Worm (Caenorhabditis elegans) whole organism, young adult: ENCODE data around the gene clec-85.

Experiments
- B0019.2 ChIP-seq: fragments of 200-800 bp; sonication (Bioruptor generic); conservative IDR thresholded peaks from 2 replicates; pipeline ENCODE4 v1.3.6; 2022; ENCODE audit warnings: missing genetic modification reagents, missing genetic modification characterization, missing compliant biosample characterization
- B0035.1 ChIP-seq: sonication (generic microtip); optimal IDR thresholded peaks from 2 replicates; lab custom pipeline; 2016; ENCODE audit warnings: missing genetic modification characterization, mild to moderate bottlenecking, missing compliant biosample characterization, missing genotype, missing genetic modification reagents
- B0261.1 ChIP-seq: sonication (generic microtip); optimal IDR thresholded peaks from 2 replicates; lab custom pipeline; 2016; ENCODE audit warnings: mild to moderate bottlenecking, missing genetic modification characterization, moderate library complexity, missing compliant biosample characterization
- F10E7.11 ChIP-seq: sonication (generic microtip); optimal IDR thresholded peaks from 2 replicates; lab custom pipeline; 2017; ENCODE audit warnings: mild to moderate bottlenecking, missing genetic modification characterization, moderate library complexity, missing compliant biosample characterization
- F33H1.4 ChIP-seq: fragments of 200-800 bp; sonication (Bioruptor generic); IDR thresholded peaks from 2 replicates; pipeline ENCODE4 v1.3.6; 2022; ENCODE audit warnings: missing genetic modification reagents, missing genetic modification characterization, missing compliant biosample characterization
- F55B11.4 ChIP-seq: sonication (generic microtip); optimal IDR thresholded peaks from 2 replicates; lab custom pipeline; 2016; ENCODE audit warnings: missing compliant biosample characterization, missing genetic modification characterization, borderline replicate concordance; ENCODE audit not compliant: insufficient read depth
- F57A8.1 ChIP-seq: fragments of 200-800 bp; sonication (Bioruptor generic); optimal IDR thresholded peaks from 2 replicates; lab custom pipeline; 2018; ENCODE audit warnings: mild to moderate bottlenecking, missing genetic modification characterization, moderate library complexity, missing compliant biosample characterization
- F57C9.4 ChIP-seq: sonication (generic microtip); optimal IDR thresholded peaks from 2 replicates; lab custom pipeline; 2017; ENCODE audit warnings: mild to moderate bottlenecking, missing genetic modification characterization, missing compliant biosample characterization
- T07F8.4 ChIP-seq: sonication (generic microtip); optimal IDR thresholded peaks from 2 replicates; lab custom pipeline; 2016; ENCODE audit warnings: mild to moderate bottlenecking, missing genetic modification characterization, moderate library complexity, missing compliant biosample characterization
- Y79H2A.3 ChIP-seq: fragments of 200-800 bp; sonication (Bioruptor generic); conservative IDR thresholded peaks from 2 replicates; pipeline ENCODE4 v1.3.6; 2022; ENCODE audit warnings: missing genetic modification reagents, missing genetic modification characterization, missing compliant biosample characterization
- Y95B8A.8 ChIP-seq: fragments of 200-800 bp; sonication (Bioruptor generic); IDR thresholded peaks from 2 replicates; pipeline ENCODE4 v1.3.6; 2022; ENCODE audit warnings: missing genetic modification reagents, missing genetic modification characterization, missing compliant biosample characterization
- ZK185.1 ChIP-seq: sonication (generic microtip); optimal IDR thresholded peaks from 2 replicates; lab custom pipeline; 2016; ENCODE audit warnings: mild to moderate bottlenecking, missing genetic modification characterization, missing compliant biosample characterization; ENCODE audit not compliant: poor library complexity, severe bottlenecking
- atf-7 ChIP-seq: sonication (generic microtip); optimal IDR thresholded peaks from 2 replicates; lab custom pipeline; 2017; ENCODE audit warnings: mild to moderate bottlenecking, missing genetic modification characterization, missing compliant biosample characterization
- attf-6 ChIP-seq: fragments of 200-800 bp; sonication (Bioruptor generic); IDR thresholded peaks from 2 replicates; pipeline ENCODE4 v1.3.6; 2022; ENCODE audit warnings: missing genetic modification reagents, missing genetic modification characterization, missing compliant biosample characterization
- bed-1 ChIP-seq: fragments of 200-800 bp; sonication (Bioruptor generic); IDR thresholded peaks from 2 replicates; pipeline ENCODE4 v1.3.6; 2022; ENCODE audit warnings: missing genetic modification reagents, missing genetic modification characterization, missing compliant biosample characterization
- bed-2 ChIP-seq: fragments of 200-800 bp; sonication (Bioruptor generic); IDR thresholded peaks from 2 replicates; pipeline ENCODE4 v1.3.6; 2022; ENCODE audit warnings: missing genetic modification reagents, missing genetic modification characterization, missing compliant biosample characterization
- ccch-3 ChIP-seq: fragments of 200-800 bp; sonication (Bioruptor generic); optimal IDR thresholded peaks from 2 replicates; lab custom pipeline; 2018; ENCODE audit warnings: mild to moderate bottlenecking, missing genetic modification characterization, missing compliant biosample characterization
- dox-1 ChIP-seq: fragments of 200-800 bp; sonication (Bioruptor generic); IDR thresholded peaks from 2 replicates; pipeline ENCODE4 v1.3.6; 2022; ENCODE audit warnings: missing genetic modification reagents, missing genetic modification characterization, missing compliant biosample characterization
- dpff-1 ChIP-seq: sonication (generic microtip); optimal IDR thresholded peaks from 2 replicates; lab custom pipeline; 2017; ENCODE audit warnings: mild to moderate bottlenecking, missing genetic modification characterization, missing compliant biosample characterization
- egl-18 ChIP-seq: fragments of 200-800 bp; sonication (Bioruptor generic); IDR thresholded peaks from 2 replicates; pipeline ENCODE4 v1.3.6; 2022; ENCODE audit warnings: missing genetic modification reagents, missing genetic modification characterization, missing compliant biosample characterization
- egl-44 ChIP-seq: fragments of 200-800 bp; sonication (Bioruptor generic); IDR thresholded peaks from 2 replicates; pipeline ENCODE4 v1.3.6; 2022; ENCODE audit warnings: missing genetic modification reagents, missing genetic modification characterization, missing compliant biosample characterization
- egrh-3 ChIP-seq: fragments of 200-800 bp; sonication (Bioruptor generic); IDR thresholded peaks from 2 replicates; pipeline ENCODE4 v1.3.6; 2022; ENCODE audit warnings: missing genetic modification reagents, missing genetic modification characterization, missing compliant biosample characterization
- ekl-4 ChIP-seq: fragments of 200-800 bp; sonication (Bioruptor generic); IDR thresholded peaks from 2 replicates; pipeline ENCODE4 v1.3.6; 2022; ENCODE audit warnings: missing genetic modification reagents, missing genetic modification characterization, missing compliant biosample characterization
- ets-4 ChIP-seq: fragments of 200-800 bp; sonication (Bioruptor generic); optimal IDR thresholded peaks from 2 replicates; lab custom pipeline; 2018; ENCODE audit warnings: mild to moderate bottlenecking, missing genetic modification characterization, missing compliant biosample characterization
- hlh-12 ChIP-seq: sonication (generic microtip); optimal IDR thresholded peaks from 2 replicates; lab custom pipeline; 2016; ENCODE audit warnings: missing genetic modification characterization, missing compliant biosample characterization
- hlh-26 ChIP-seq: fragments of 200-800 bp; sonication (Bioruptor generic); conservative IDR thresholded peaks from 2 replicates; pipeline ENCODE4 v1.3.6; 2022; ENCODE audit warnings: missing genetic modification reagents, missing genetic modification characterization, missing compliant biosample characterization
- hmg-1.2 ChIP-seq: fragments of 200-800 bp; sonication (Bioruptor generic); IDR thresholded peaks from 2 replicates; pipeline ENCODE4 v1.3.6; 2022; ENCODE audit warnings: missing genetic modification reagents, missing genetic modification characterization, missing compliant biosample characterization
- lag-1 ChIP-seq: fragments of 200-800 bp; sonication (Bioruptor generic); IDR thresholded peaks from 2 replicates; pipeline ENCODE4 v1.3.6; 2022; ENCODE audit warnings: missing genetic modification reagents, missing genetic modification characterization, missing compliant biosample characterization
- let-607 ChIP-seq, 2 experiments: fragments of 200-800 bp in 1 of 2; sonication (Bioruptor generic) in 1 of 2; sonication (generic microtip) in 1 of 2; optimal IDR thresholded peaks; 2 replicates each; lab custom pipeline; 2016 to 2018; ENCODE audit warnings: mild to moderate bottlenecking in 2 of 2, missing compliant biosample characterization in 2 of 2, missing genetic modification characterization in 2 of 2, moderate library complexity in 2 of 2, missing genotype in 1 of 2
- lsy-27 ChIP-seq: sonication (generic microtip); optimal IDR thresholded peaks from 2 replicates; lab custom pipeline; 2017; ENCODE audit warnings: missing genetic modification characterization, mild to moderate bottlenecking, missing compliant biosample characterization, antibody characterized with exemption, missing genotype, borderline replicate concordance; ENCODE audit not compliant: insufficient read depth
- madf-10 ChIP-seq: sonication (generic microtip); optimal IDR thresholded peaks from 2 replicates; lab custom pipeline; 2016; ENCODE audit warnings: mild to moderate bottlenecking, missing genetic modification characterization, missing compliant biosample characterization
- madf-8 ChIP-seq: fragments of 200-800 bp; sonication (Bioruptor generic); conservative IDR thresholded peaks from 2 replicates; pipeline ENCODE4 v1.3.6; 2022; ENCODE audit warnings: missing genetic modification reagents, missing genetic modification characterization, missing compliant biosample characterization
- mel-28 ChIP-seq: sonication (generic microtip); optimal IDR thresholded peaks from 2 replicates; lab custom pipeline; 2016; ENCODE audit warnings: borderline replicate concordance, mild to moderate bottlenecking, missing genetic modification characterization, missing compliant biosample characterization
- nhr-120 ChIP-seq: fragments of 200-800 bp; sonication (Bioruptor generic); IDR thresholded peaks from 2 replicates; pipeline ENCODE4 v1.3.6; 2022; ENCODE audit warnings: missing genetic modification characterization, missing compliant biosample characterization
- nhr-90 ChIP-seq: sonication (generic microtip); optimal IDR thresholded peaks from 2 replicates; lab custom pipeline; 2016; ENCODE audit warnings: missing genotype, mild to moderate bottlenecking, missing genetic modification characterization, missing compliant biosample characterization
- pbrm-1 ChIP-seq: fragments of 200-800 bp; sonication (Bioruptor generic); IDR thresholded peaks from 2 replicates; pipeline ENCODE4 v1.3.6; 2022; ENCODE audit warnings: missing genetic modification reagents, missing genetic modification characterization, missing compliant biosample characterization
- pha-4 ChIP-seq: fragments of 150-350 bp; sonication (generic microtip); optimal IDR thresholded peaks from 2 replicates; lab custom pipeline; 2014; ENCODE audit warnings: missing biosample characterization, missing genetic modification reagents, missing genetic modification characterization
- rcor-1 ChIP-seq: fragments of 200-800 bp; sonication (Bioruptor generic); IDR thresholded peaks from 2 replicates; pipeline ENCODE4 v1.3.6; 2022; ENCODE audit warnings: missing genetic modification reagents, missing genetic modification characterization, missing compliant biosample characterization
- sdz-38 ChIP-seq: sonication (generic microtip); optimal IDR thresholded peaks from 2 replicates; lab custom pipeline; 2016; ENCODE audit warnings: missing genotype, missing genetic modification characterization, missing compliant biosample characterization
- sea-2 ChIP-seq: fragments of 200-800 bp; sonication (Bioruptor generic); IDR thresholded peaks from 2 replicates; pipeline ENCODE4 v1.3.6; 2022; ENCODE audit warnings: missing genetic modification characterization, missing compliant biosample characterization
- xnd-1 ChIP-seq: sonication (generic microtip); optimal IDR thresholded peaks from 2 replicates; lab custom pipeline; 2016; ENCODE audit warnings: missing genotype, missing genetic modification reagents, missing genetic modification characterization, missing compliant biosample characterization
- zfh-2 ChIP-seq: fragments of 200-800 bp; sonication (Bioruptor generic); conservative IDR thresholded peaks from 2 replicates; pipeline ENCODE4 v1.3.6; 2022; ENCODE audit warnings: missing genetic modification reagents, missing genetic modification characterization, missing compliant biosample characterization
- zim-3 ChIP-seq: sonication (generic microtip); optimal IDR thresholded peaks from 2 replicates; lab custom pipeline; 2017; ENCODE audit warnings: mild to moderate bottlenecking, missing genetic modification characterization, moderate library complexity, missing compliant biosample characterization
- ztf-22 ChIP-seq: fragments of 200-800 bp; sonication (Bioruptor generic); optimal IDR thresholded peaks from 2 replicates; lab custom pipeline; 2018; ENCODE audit warnings: mild to moderate bottlenecking, missing genetic modification characterization, moderate library complexity, missing compliant biosample characterization
- ztf-25 ChIP-seq: fragments of 200-800 bp; sonication (Bioruptor generic); IDR thresholded peaks from 2 replicates; pipeline ENCODE4 v1.3.6; 2022; ENCODE audit warnings: missing genetic modification reagents, missing genetic modification characterization, missing compliant biosample characterization
- ztf-26 ChIP-seq: sonication (generic microtip); optimal IDR thresholded peaks from 2 replicates; lab custom pipeline; 2017; ENCODE audit warnings: missing genetic modification characterization, missing compliant biosample characterization
- ztf-28 ChIP-seq: fragments of 200-800 bp; sonication (Bioruptor generic); IDR thresholded peaks from 2 replicates; pipeline ENCODE4 v1.3.6; 2022; ENCODE audit warnings: missing genetic modification reagents, missing genetic modification characterization, missing compliant biosample characterization
- ztf-6 ChIP-seq: fragments of 200-800 bp; sonication (Bioruptor generic); IDR thresholded peaks from 2 replicates; pipeline ENCODE4 v1.3.6; 2022; ENCODE audit warnings: missing genetic modification reagents, missing genetic modification characterization, missing compliant biosample characterization

The clec-85 gene

ce11 chrIV:2801004-2801403 lies 49.7 kb upstream of the clec-85 start (continued):
- TF ChIP-seq madf-10 (no peak), Y95B8A.8 (no peak), nhr-120 (no peak), sea-2 (GFP tag; lab: Robert Waterston, UW) (no peak), sdz-38 (tag; lab: Kevin White, UChicago) (no peak), B0019.2 (no peak), nhr-90 (tag; lab: Kevin White, UChicago) (peak; percentile 71), ekl-4 (GFP tag; lab: Robert Waterston, UW) (no peak), rcor-1 (GFP tag; lab: Robert Waterston, UW) (0 out of 2 replicates have a peak, but pooled peaks have one; percentile 46), hmg-1.2 (GFP tag; lab: Robert Waterston, UW) (peak; percentile 67), egrh-3 (GFP tag; lab: Robert Waterston, UW) (peak; percentile 26; the same call in 1 of the 2 replicates), egl-18 (GFP tag; lab: Robert Waterston, UW) (no peak), F55B11.4 (no peak), F57C9.4 (tag; lab: Kevin White, UChicago) (no peak), Y79H2A.3 (GFP tag; lab: Robert Waterston, UW) (no peak), lsy-27 (tag; lab: Kevin White, UChicago) (no peak), ZK185.1 (tag; lab: Kevin White, UChicago) (peak; percentile 12), atf-7 (no peak), madf-8 (GFP tag; lab: Robert Waterston, UW) (no peak), ztf-22 (GFP tag; lab: Kevin White, UChicago) (no peak), F57A8.1 (GFP tag; lab: Kevin White, UChicago) (no peak), hlh-12 (tag; lab: Kevin White, UChicago) (no peak), mel-28 (tag; lab: Kevin White, UChicago) (no peak), B0035.1 (tag; lab: Kevin White, UChicago) (no peak), zfh-2 (GFP tag; lab: Robert Waterston, UW) (no peak), ztf-26 (tag; lab: Kevin White, UChicago) (no peak), zim-3 (no peak), let-607 (tag; optimal IDR thresholded peaks at IDR 0.05; lab: Kevin White, UChicago) (peak in 1 of 2 experiments; percentile 29), ztf-25 (GFP tag; lab: Robert Waterston, UW) (peak; percentile 76; the same call in 1 of the 2 replicates), bed-2 (GFP tag; lab: Robert Waterston, UW) (no peak), dox-1 (peak; percentile 71), F10E7.11 (tag; lab: Kevin White, UChicago) (no peak), dpff-1 (tag; lab: Kevin White, UChicago) (no peak), B0261.1 (tag; lab: Kevin White, UChicago) (peak; percentile 88), pha-4 (tag; lab: Kevin White, UChicago) (no peak), ets-4 (GFP tag; lab: Kevin White, UChicago) (no peak), bed-1 (GFP tag; lab: Robert Waterston, UW) (no peak), F33H1.4 (GFP tag; lab: Robert Waterston, UW) (peak; percentile 38; the same call in 1 of the 2 replicates), T07F8.4 (tag; lab: Kevin White, UChicago) (peak; percentile 1), ztf-28 (GFP tag; lab: Robert Waterston, UW) (0 out of 2 replicates have a peak, but pooled peaks have one; percentile 25), attf-6 (no peak), hlh-26 (GFP tag; lab: Robert Waterston, UW) (no peak), pbrm-1 (GFP tag; lab: Robert Waterston, UW) (0 out of 2 replicates have a peak, but pooled peaks have one; percentile 46), egl-44 (GFP tag; lab: Robert Waterston, UW) (no peak), ccch-3 (GFP tag; lab: Kevin White, UChicago) (no peak), xnd-1 (no peak), ztf-6 (GFP tag; lab: Robert Waterston, UW) (no peak), lag-1 (GFP tag; lab: Robert Waterston, UW) (no peak)
